Fruit fly (Drosophila melanogaster): Measurements from ENCODE around the gene hoe1.
A peak's percentile ranks its signal among the peaks of the same experiment; 100 is the strongest.

hoe1 gene

dm6 chr2L:4887382-4888219 is 44.6 kb downstream of the hoe1 start (continued):
- TF ChIP-seq ftz-f1 (GFP tag; optimal IDR thresholded peaks at IDR 0.05) (peak; percentile 17), pnt (GFP tag; optimal IDR thresholded peaks at IDR 0.05) (peak; percentile 39), Six4 (GFP tag; optimal IDR thresholded peaks at IDR 0.05) (no peak), sisA (GFP tag; IDR thresholded peaks at IDR 0.05) (peak; percentile 63), Ada2b (GFP tag; IDR thresholded peaks at IDR 0.05) (peak; percentile 73), CG17361 (GFP tag; IDR thresholded peaks at IDR 0.05) (peak; percentile 57; the same call in 1 of the 3 replicates), CG16813 (GFP tag; IDR thresholded peaks at IDR 0.05; ENCODE audit: partially characterized antibody) (no peak), CG14965 (GFP tag; optimal IDR thresholded peaks at IDR 0.05; ENCODE audit: borderline replicate concordance) (no peak), CG6689 (GFP tag; IDR thresholded peaks at IDR 0.05) (peak; percentile 71), hth (optimal IDR thresholded peaks at IDR 0.05) (no peak), CG6654 (GFP tag; optimal IDR thresholded peaks at IDR 0.05) (no peak), CG9817 (tag; optimal IDR thresholded peaks at IDR 0.05) (peak; percentile 55), CG10654 (GFP tag; optimal IDR thresholded peaks at IDR 0.05) (peak; percentile 35), Lpt (GFP tag; optimal IDR thresholded peaks at IDR 0.05) (no peak), CG2202 (tag; optimal IDR thresholded peaks at IDR 0.05) (no peak), az2 (GFP tag; optimal IDR thresholded peaks at IDR 0.05) (peak; percentile 56), E2f1 (GFP tag; IDR thresholded peaks at IDR 0.05) (peak; percentile 67), ken (GFP tag; IDR thresholded peaks at IDR 0.05) (peak; percentile 52; the same call in 1 of the 3 replicates), fd3F (GFP tag; optimal IDR thresholded peaks at IDR 0.05) (peak; percentile 39), onecut (GFP tag; IDR thresholded peaks at IDR 0.05) (no peak), luna (GFP tag; optimal IDR thresholded peaks at IDR 0.05) (no peak), CG10267 (tag; optimal IDR thresholded peaks at IDR 0.05) (peak; percentile 15), CG10209 (GFP tag; optimal IDR thresholded peaks at IDR 0.05) (peak; percentile 36), Sox102F (GFP tag; optimal IDR thresholded peaks at IDR 0.05) (peak; percentile 71), crol (GFP tag; IDR thresholded peaks at IDR 0.05) (peak; percentile 69), pzg (GFP tag; optimal IDR thresholded peaks at IDR 0.05) (no peak), lilli (GFP tag; optimal IDR thresholded peaks at IDR 0.05) (peak; percentile 45), usp (GFP tag; optimal IDR thresholded peaks at IDR 0.05) (no peak), lola (GFP tag; optimal IDR thresholded peaks at IDR 0.05) (peak in 1 of 3 experiments; percentile 23), Lim3 (GFP tag; IDR thresholded peaks at IDR 0.05) (no peak), CG9932 (GFP tag; IDR thresholded peaks at IDR 0.05) (peak; percentile 41), chn (GFP tag; optimal IDR thresholded peaks at IDR 0.05) (peak; percentile 51), CG10321 (GFP tag; IDR thresholded peaks at IDR 0.05) (no peak), CG5245 (GFP tag; optimal IDR thresholded peaks at IDR 0.05) (peak; percentile 47), CG6854 (GFP tag; optimal IDR thresholded peaks at IDR 0.05) (no peak), CG3163 (GFP tag; optimal IDR thresholded peaks at IDR 0.05) (no peak), gsb (GFP tag; IDR thresholded peaks at IDR 0.05) (no peak; the same call in 1 of the 2 replicates), toy (GFP tag; IDR thresholded peaks at IDR 0.05) (no peak), CG1602 (GFP tag; optimal IDR thresholded peaks at IDR 0.05) (peak; percentile 24), Usf (GFP tag; optimal IDR thresholded peaks at IDR 0.05) (peak; percentile 21), CoRest (tag; optimal IDR thresholded peaks at IDR 0.05) (peak; percentile 41), CG11723 (GFP tag; optimal IDR thresholded peaks at IDR 0.05) (peak; percentile 19), CG17802 (tag; optimal IDR thresholded peaks at IDR 0.05) (peak; percentile 22), cwo (GFP tag; optimal IDR thresholded peaks at IDR 0.05) (peak; percentile 77), CG30020 (tag; optimal IDR thresholded peaks at IDR 0.05) (no peak), Hand (GFP tag; optimal IDR thresholded peaks at IDR 0.05) (no peak), tgo (GFP tag; IDR thresholded peaks at IDR 0.05) (peak; percentile 70; the same call in 2 of the 3 replicates), knrl (GFP tag; IDR thresholded peaks at IDR 0.05; ENCODE audit: partially characterized antibody) (no peak), CG2889 (GFP tag; IDR thresholded peaks at IDR 0.05) (peak; percentile 57; the same call in 2 of the 3 replicates), disco-r (GFP tag; optimal IDR thresholded peaks at IDR 0.05) (no peak)

Data from whole organism, embryonic.